Worm (Caenorhabditis elegans) whole organism, early embryonic: ENCODE results near the gene T05A7.3.

Source experiments
- ama-1 ChIP-seq: fragments of 150-350 bp; optimal IDR thresholded peaks from 2 replicates; lab custom pipeline; 2014
- ceh-13 ChIP-seq: fragments of 200-800 bp; sonication (Bioruptor generic); optimal IDR thresholded peaks from 2 replicates; lab custom pipeline; 2018; ENCODE audit warnings: mild to moderate bottlenecking, missing genetic modification characterization, missing compliant biosample characterization
- ceh-36 ChIP-seq: sonication (generic microtip); optimal IDR thresholded peaks from 2 replicates; lab custom pipeline; 2016; ENCODE audit warnings: missing genetic modification characterization, inconsistent platforms, missing compliant biosample characterization

DNA sequence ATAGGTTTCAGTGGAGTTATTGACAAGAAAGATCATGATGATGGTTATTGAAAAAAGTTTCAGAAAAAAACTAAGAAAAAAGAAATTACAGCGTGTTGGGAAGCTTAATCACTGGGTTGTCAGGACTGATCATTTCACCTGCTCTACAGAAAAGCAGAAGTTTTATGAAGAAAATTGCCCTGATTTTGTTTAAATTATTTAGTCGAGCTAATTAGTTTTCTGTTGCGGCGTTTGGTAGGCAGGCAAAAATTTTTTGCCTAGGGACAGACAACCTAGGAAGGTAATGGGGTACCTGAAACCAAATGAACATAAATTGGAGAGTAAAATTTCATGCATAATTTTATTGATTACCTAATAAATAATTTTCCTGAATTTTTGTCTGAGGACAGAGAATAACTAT lies 8.1 kb downstream of the T05A7.3 start, which contains the start of gene sre-40:
- TF ChIP-seq ceh-36 (no peak), ceh-13 (no peak), ama-1 (lab: Kevin White, UChicago) (no peak)
